Worm (Caenorhabditis elegans) whole organism, late embryonic: ENCODE data around the gene egrh-1.

Experiments used
- C08G9.2 ChIP-seq: sonication (generic microtip); optimal IDR thresholded peaks from 2 replicates; lab custom pipeline; 2016; ENCODE audit warnings: mild to moderate bottlenecking, missing genetic modification characterization, moderate library complexity, missing compliant biosample characterization
- C38D4.7 ChIP-seq: fragments of 200-800 bp; sonication (Bioruptor generic); optimal IDR thresholded peaks from 2 replicates; lab custom pipeline; 2018; ENCODE audit warnings: mild to moderate bottlenecking, missing genetic modification characterization, moderate library complexity, missing compliant biosample characterization
- F13H6.1 ChIP-seq: sonication (generic microtip); optimal IDR thresholded peaks from 2 replicates; lab custom pipeline; 2016; ENCODE audit warnings: missing genetic modification characterization, missing compliant biosample characterization
- T23F11.4 ChIP-seq: fragments of 200-800 bp; sonication (Bioruptor generic); optimal IDR thresholded peaks from 2 replicates; lab custom pipeline; 2018; ENCODE audit warnings: mild to moderate bottlenecking, missing genetic modification characterization, missing compliant biosample characterization
- Y22D7AL.16 ChIP-seq: sonication (generic microtip); optimal IDR thresholded peaks from 2 replicates; lab custom pipeline; 2016; ENCODE audit warnings: missing genetic modification characterization, missing compliant biosample characterization
- ceh-48 ChIP-seq: sonication (generic microtip); optimal IDR thresholded peaks from 2 replicates; lab custom pipeline; 2016; ENCODE audit warnings: missing genetic modification characterization, inconsistent platforms, missing compliant biosample characterization
- ceh-6 ChIP-seq: fragments of 200-800 bp; sonication (Bioruptor generic); optimal IDR thresholded peaks from 2 replicates; lab custom pipeline; 2018; ENCODE audit warnings: mild to moderate bottlenecking, missing genetic modification characterization, missing compliant biosample characterization
- che-1 ChIP-seq: sonication (generic microtip); optimal IDR thresholded peaks from 2 replicates; lab custom pipeline; 2016; ENCODE audit warnings: mild to moderate bottlenecking, missing genetic modification characterization, missing compliant biosample characterization
- dmd-4 ChIP-seq: sonication (generic microtip); optimal IDR thresholded peaks from 2 replicates; lab custom pipeline; 2016; ENCODE audit warnings: borderline replicate concordance, missing genetic modification characterization, missing compliant biosample characterization
- dve-1 ChIP-seq: sonication (generic microtip); optimal IDR thresholded peaks from 2 replicates; lab custom pipeline; 2017; ENCODE audit warnings: antibody characterized with exemption, mild to moderate bottlenecking, missing genetic modification characterization, missing compliant biosample characterization
- ets-4 ChIP-seq: sonication (generic microtip); optimal IDR thresholded peaks from 2 replicates; lab custom pipeline; 2016; ENCODE audit warnings: missing genetic modification characterization, missing compliant biosample characterization
- eyg-1 ChIP-seq: sonication (generic microtip); optimal IDR thresholded peaks from 2 replicates; lab custom pipeline; 2016; ENCODE audit warnings: missing genotype, missing genetic modification characterization, missing compliant biosample characterization
- fax-1 ChIP-seq: sonication (generic microtip); optimal IDR thresholded peaks from 2 replicates; lab custom pipeline; 2016; ENCODE audit warnings: missing genotype, missing genetic modification characterization, missing compliant biosample characterization
- fkh-10 ChIP-seq: fragments of 150-350 bp; optimal IDR thresholded peaks from 2 replicates; lab custom pipeline; 2014; ENCODE audit warnings: missing biosample characterization, missing genetic modification reagents, missing genetic modification characterization
- gmeb-2 ChIP-seq: sonication (generic microtip); optimal IDR thresholded peaks from 2 replicates; lab custom pipeline; 2016; ENCODE audit warnings: missing genetic modification characterization, inconsistent platforms, missing compliant biosample characterization
- hlh-13 ChIP-seq: fragments of 200-800 bp; sonication (Bioruptor generic); optimal IDR thresholded peaks from 2 replicates; lab custom pipeline; 2018; ENCODE audit warnings: mild to moderate bottlenecking, missing genetic modification characterization, missing compliant biosample characterization
- hlh-15 ChIP-seq: sonication (generic microtip); optimal IDR thresholded peaks from 2 replicates; lab custom pipeline; 2016; ENCODE audit warnings: missing genetic modification characterization, missing compliant biosample characterization
- hlh-30 ChIP-seq: sonication (generic microtip); optimal IDR thresholded peaks from 2 replicates; lab custom pipeline; 2017; ENCODE audit warnings: antibody characterized with exemption, missing genetic modification characterization, missing compliant biosample characterization; ENCODE audit not compliant: insufficient read depth
- lim-6 ChIP-seq: sonication (generic microtip); optimal IDR thresholded peaks from 2 replicates; lab custom pipeline; 2016; ENCODE audit warnings: missing genetic modification characterization, missing compliant biosample characterization
- lin-11 ChIP-seq: fragments of 200-800 bp; sonication (Bioruptor generic); optimal IDR thresholded peaks from 2 replicates; lab custom pipeline; 2018; ENCODE audit warnings: mild to moderate bottlenecking, missing genetic modification characterization, missing compliant biosample characterization
- madf-2 ChIP-seq: sonication (generic microtip); optimal IDR thresholded peaks from 2 replicates; lab custom pipeline; 2017; ENCODE audit warnings: missing genetic modification characterization, missing compliant biosample characterization
- nfya-1 ChIP-seq: sonication (generic microtip); optimal IDR thresholded peaks from 2 replicates; lab custom pipeline; 2017; ENCODE audit warnings: missing genetic modification characterization, mild to moderate bottlenecking, missing compliant biosample characterization, antibody characterized with exemption, moderate library complexity
- npax-4 ChIP-seq: sonication (generic microtip); optimal IDR thresholded peaks from 2 replicates; lab custom pipeline; 2016; ENCODE audit warnings: missing genetic modification characterization, missing compliant biosample characterization
- pax-1 ChIP-seq: fragments of 150-350 bp; optimal IDR thresholded peaks from 2 replicates; lab custom pipeline; 2014; ENCODE audit warnings: missing biosample characterization, missing genetic modification characterization
- pros-1 ChIP-seq: fragments of 150-350 bp; optimal IDR thresholded peaks from 2 replicates; lab custom pipeline; 2014; ENCODE audit warnings: missing biosample characterization, missing genetic modification reagents, missing genetic modification characterization
- ref-2 ChIP-seq: sonication (generic microtip); optimal IDR thresholded peaks from 2 replicates; lab custom pipeline; 2016; ENCODE audit warnings: missing genetic modification characterization, missing compliant biosample characterization
- rnt-1 ChIP-seq: sonication (generic microtip); optimal IDR thresholded peaks from 2 replicates; lab custom pipeline; 2016; ENCODE audit warnings: missing genetic modification characterization, missing compliant biosample characterization
- sdc-2 ChIP-seq: sonication (generic microtip); optimal IDR thresholded peaks from 2 replicates; lab custom pipeline; 2016; ENCODE audit warnings: missing genotype, missing genetic modification characterization, missing compliant biosample characterization
- sox-2 ChIP-seq: fragments of 200-800 bp; sonication (Bioruptor generic); IDR thresholded peaks from 2 replicates; pipeline ENCODE4 v1.3.6; 2022; ENCODE audit warnings: missing genetic modification reagents, missing genetic modification characterization, missing compliant biosample characterization
- sox-4 ChIP-seq: sonication (generic microtip); optimal IDR thresholded peaks from 2 replicates; lab custom pipeline; 2017; ENCODE audit warnings: mild to moderate bottlenecking, missing genetic modification characterization, inconsistent platforms, missing compliant biosample characterization
- syd-9 ChIP-seq: sonication (generic microtip); optimal IDR thresholded peaks from 2 replicates; lab custom pipeline; 2016; ENCODE audit warnings: mild to moderate bottlenecking, missing genetic modification characterization, moderate library complexity, missing compliant biosample characterization
- tbx-7 ChIP-seq: sonication (generic microtip); optimal IDR thresholded peaks from 2 replicates; lab custom pipeline; 2016; ENCODE audit warnings: missing genotype, missing genetic modification characterization, missing compliant biosample characterization
- unc-3 ChIP-seq, 2 experiments: fragments of 200-800 bp in 1 of 2; sonication (Bioruptor generic) in 1 of 2; sonication (generic microtip) in 1 of 2; conservative IDR thresholded peaks in 1 of 2; optimal IDR thresholded peaks in 1 of 2; 2 replicates each; pipeline versions ENCODE4 v1.3.6 to Lab custom; 2016 to 2022; ENCODE audit warnings: missing compliant biosample characterization in 2 of 2, missing genetic modification characterization in 2 of 2, missing genetic modification reagents in 1 of 2
- unc-42 ChIP-seq: sonication (generic microtip); optimal IDR thresholded peaks from 2 replicates; lab custom pipeline; 2016; ENCODE audit warnings: missing genotype, missing genetic modification characterization, missing compliant biosample characterization
- unc-55 ChIP-seq: sonication (generic microtip); optimal IDR thresholded peaks from 2 replicates; lab custom pipeline; 2017; ENCODE audit warnings: missing biosample characterization, missing genetic modification reagents, missing genetic modification characterization
- unc-86 ChIP-seq: sonication (generic microtip); optimal IDR thresholded peaks from 2 replicates; lab custom pipeline; 2016; ENCODE audit warnings: missing genetic modification characterization, missing compliant biosample characterization
- zip-5 ChIP-seq: sonication (generic microtip); optimal IDR thresholded peaks from 2 replicates; lab custom pipeline; 2016; ENCODE audit warnings: missing genetic modification characterization, missing compliant biosample characterization

The egrh-1 gene

DNA sequence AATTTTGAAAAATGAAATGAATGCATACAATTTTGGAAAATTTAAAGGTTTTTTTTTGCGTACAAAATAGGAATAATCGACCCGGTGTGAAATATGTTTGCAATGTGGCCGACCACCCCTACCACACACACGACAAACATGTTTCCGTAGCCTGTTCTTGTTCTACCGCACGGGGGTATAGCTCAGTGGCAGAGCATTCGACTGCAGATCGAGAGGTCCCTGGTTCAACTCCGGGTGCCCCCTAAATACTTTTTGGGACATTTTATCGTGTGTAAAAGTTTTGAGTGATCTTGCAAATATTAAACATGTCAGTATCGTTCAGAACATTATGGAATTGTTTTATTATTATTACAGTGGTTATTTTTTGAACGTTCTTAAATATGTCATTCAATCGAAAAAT is 41.0 kb upstream of the egrh-1 start (continued):
- TF ChIP-seq Y22D7AL.16 (tag; lab: Kevin White, UChicago): peak; percentile 74
- TF ChIP-seq hlh-15 (tag; lab: Kevin White, UChicago): peak; percentile 26
- TF ChIP-seq fkh-10 (GFP tag; lab: Kevin White, UChicago): no peak
- TF ChIP-seq C38D4.7 (GFP tag; lab: Kevin White, UChicago): peak; percentile 76
- peak; percentile 39 for TF ChIP-seq npax-4
- peak; percentile 26 for TF ChIP-seq eyg-1 (tag; lab: Kevin White, UChicago)
- peak; percentile 87 for TF ChIP-seq sdc-2 (tag; lab: Kevin White, UChicago)
- TF ChIP-seq dve-1 (tag; lab: Kevin White, UChicago): no peak
- peak; percentile 54 for TF ChIP-seq madf-2 (tag; lab: Kevin White, UChicago)
- TF ChIP-seq syd-9 (tag; lab: Kevin White, UChicago): peak; percentile 59
- peak; percentile 73 for TF ChIP-seq gmeb-2 (tag; lab: Kevin White, UChicago)
- peak; percentile 75 for TF ChIP-seq T23F11.4
- no peak for TF ChIP-seq hlh-30 (tag; lab: Kevin White, UChicago)
- peak; percentile 41 for TF ChIP-seq dmd-4
- TF ChIP-seq zip-5 (tag; lab: Kevin White, UChicago): peak; percentile 19
- TF ChIP-seq ceh-6 (GFP tag; lab: Kevin White, UChicago): peak; percentile 81
- TF ChIP-seq hlh-13 (GFP tag; lab: Kevin White, UChicago): peak; percentile 74
- TF ChIP-seq fax-1 (tag; lab: Kevin White, UChicago): peak; percentile 47
- no peak for TF ChIP-seq unc-42
- peak; percentile 41 for TF ChIP-seq rnt-1
- TF ChIP-seq F13H6.1 (tag; lab: Kevin White, UChicago): peak; percentile 65
- TF ChIP-seq ets-4 (tag; lab: Kevin White, UChicago): no peak
- TF ChIP-seq tbx-7 (tag; lab: Kevin White, UChicago): peak; percentile 5
- TF ChIP-seq sox-2: peak; percentile 62

DNA sequence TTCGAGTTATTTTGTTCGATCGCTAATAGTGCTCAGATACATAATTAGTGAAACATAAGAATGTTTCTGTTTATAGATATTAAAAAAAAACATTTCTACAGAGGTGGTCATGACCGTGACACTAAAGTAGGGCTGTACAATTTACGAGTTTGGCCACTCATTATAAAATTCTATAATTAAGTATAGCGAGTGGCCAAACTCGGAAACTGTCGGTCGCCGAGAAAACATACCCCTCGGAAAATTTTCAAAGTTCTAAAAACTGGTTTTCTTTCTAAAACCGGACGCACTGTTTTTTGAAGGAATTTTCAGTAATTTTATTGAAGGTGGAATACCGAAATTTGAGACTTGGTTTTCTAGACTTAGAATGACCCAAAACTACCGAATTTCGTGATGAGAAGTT is 40.0 kb upstream of the egrh-1 start:
- TF ChIP-seq pros-1 (tag; lab: Kevin White, UChicago) (no peak), gmeb-2 (tag; lab: Kevin White, UChicago) (no peak), ceh-48 (tag; lab: Kevin White, UChicago) (no peak), lin-11 (tag; lab: Kevin White, UChicago) (no peak), sox-4 (no peak), C08G9.2 (tag; lab: Kevin White, UChicago) (no peak), ceh-6 (GFP tag; lab: Kevin White, UChicago) (no peak), lim-6 (tag; lab: Kevin White, UChicago) (no peak), unc-3 (GFP tag; conservative IDR thresholded peaks at IDR 0.05; lab: Robert Waterston, UW) (no peak), unc-3 (tag; optimal IDR thresholded peaks at IDR 0.05; lab: Kevin White, UChicago) (no peak), sox-2 (no peak), ref-2 (no peak), hlh-13 (GFP tag; lab: Kevin White, UChicago) (no peak), unc-86 (tag; lab: Kevin White, UChicago) (no peak), npax-4 (no peak), che-1 (tag; lab: Kevin White, UChicago) (no peak)

DNA sequence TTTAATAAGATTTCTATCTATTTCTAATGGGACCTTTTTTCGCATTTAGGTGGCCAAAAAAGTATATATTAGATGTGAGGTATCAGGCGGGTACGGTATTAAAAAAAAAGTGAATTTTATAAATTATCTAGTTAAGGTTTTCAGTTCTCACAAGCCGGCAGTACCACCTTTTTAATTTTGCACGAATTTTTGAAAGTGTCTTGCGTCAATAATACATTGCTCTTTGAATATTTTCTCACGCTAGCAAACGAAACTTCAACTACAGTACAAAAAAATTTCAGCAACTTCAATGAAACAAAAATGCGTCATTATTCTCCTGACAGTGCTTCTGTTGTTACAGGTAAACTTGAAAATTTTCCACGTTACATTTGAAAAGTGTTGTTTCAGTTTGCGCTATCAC is 38.8 kb upstream of the egrh-1 start, which contains the start of gene F42D1.4:
Gene F42D1.4, plus strand, starts transcription at position 301 of the 400 bp plus-strand sequence.
- TF ChIP-seq pax-1: no peak
- TF ChIP-seq tbx-7 (tag; lab: Kevin White, UChicago): no peak
- no peak for TF ChIP-seq C38D4.7 (GFP tag; lab: Kevin White, UChicago)
- no peak for TF ChIP-seq unc-86 (tag; lab: Kevin White, UChicago)
- TF ChIP-seq ceh-48 (tag; lab: Kevin White, UChicago): no peak
- no peak for TF ChIP-seq nfya-1

DNA sequence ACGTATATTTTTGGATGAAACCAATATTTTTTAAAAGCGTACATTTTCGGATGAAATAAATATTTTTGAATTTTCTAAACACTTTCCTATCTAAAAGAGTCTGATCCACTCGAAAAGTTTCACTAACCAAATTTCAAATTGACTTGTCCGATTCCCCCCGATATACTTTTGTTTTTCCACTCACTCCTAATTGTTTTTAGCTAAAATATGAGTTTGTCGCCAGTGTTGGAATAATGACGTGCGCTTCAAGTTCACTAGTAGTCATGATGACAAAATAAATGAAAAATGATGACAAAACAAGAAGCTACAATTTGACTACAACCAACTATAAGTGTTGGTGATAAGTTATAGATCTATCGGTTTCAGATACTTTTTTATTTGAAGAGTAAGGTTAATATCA is 36.9 kb upstream of the egrh-1 start:
- no peak for TF ChIP-seq che-1 (tag; lab: Kevin White, UChicago)
- TF ChIP-seq fax-1 (tag; lab: Kevin White, UChicago): no peak
- no peak for TF ChIP-seq ref-2
- TF ChIP-seq unc-55 (GFP tag; lab: Kevin White, UChicago): no peak
